Worm (Caenorhabditis elegans): ENCODE measurements around the gene Y66D12A.11.

Gene Y66D12A.11

DNA sequence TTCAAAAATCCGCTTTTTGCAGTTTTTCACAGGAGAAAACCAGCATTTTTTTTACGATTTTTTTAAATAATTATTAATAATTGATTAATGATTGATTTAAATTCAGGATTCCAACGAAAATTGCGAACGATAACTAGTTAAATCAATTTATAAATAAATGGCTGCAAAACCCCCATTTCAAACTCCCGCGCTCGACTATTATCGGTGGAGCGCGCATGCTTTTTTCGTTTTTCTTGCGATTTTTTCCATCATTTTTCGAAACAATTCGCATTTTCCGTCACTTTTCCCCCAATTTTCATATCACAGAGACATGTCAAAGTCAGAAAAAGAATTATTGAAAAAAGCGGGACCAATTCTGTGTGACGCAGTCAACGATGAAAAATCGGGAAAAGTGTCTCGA, 2.3 kb downstream of the Y66D12A.11 start, which contains the start of gene Y66D12A.10 (continued):
- TF ChIP-seq ceh-82 (tag; optimal IDR thresholded peaks at IDR 0.05) (peak in 1 of 3 experiments; percentile 56), lsy-2 (tag; optimal IDR thresholded peaks at IDR 0.05) (peak; percentile 48 to 77), lin-13 (GFP tag; optimal IDR thresholded peaks at IDR 0.05) (peak; percentile 32), ceh-63 (GFP tag; optimal IDR thresholded peaks at IDR 0.05) (no peak), rnt-1 (tag; optimal IDR thresholded peaks at IDR 0.05) (no peak), snu-23 (GFP tag; optimal IDR thresholded peaks at IDR 0.05) (peak; percentile 43), hlh-17 (GFP tag; optimal IDR thresholded peaks at IDR 0.05; ENCODE audit: borderline replicate concordance) (no peak), alr-1 (tag; optimal IDR thresholded peaks at IDR 0.05; ENCODE audit: borderline replicate concordance) (no peak), unc-86 (tag; optimal IDR thresholded peaks at IDR 0.05) (peak; percentile 13), dsc-1 (tag; optimal IDR thresholded peaks at IDR 0.05) (no peak), nhr-77 (tag; optimal IDR thresholded peaks at IDR 0.05) (peak; percentile 33)

- no peak for TF ChIP-seq lir-3 (tag; optimal IDR thresholded peaks at IDR 0.05; ENCODE audit: poor library complexity)
- no peak for TF ChIP-seq ets-5 (GFP tag; IDR thresholded peaks at IDR 0.05)
- no peak for TF ChIP-seq hpl-2 (GFP tag; optimal IDR thresholded peaks at IDR 0.05)
- no peak for TF ChIP-seq efl-1 (optimal IDR thresholded peaks at IDR 0.05)
- peak in 1 of 2 experiments; percentile 78 for TF ChIP-seq efl-1 (GFP tag; optimal IDR thresholded peaks at IDR 0.05 in 1 of 2)
- no peak for TF ChIP-seq hlh-17 (GFP tag; optimal IDR thresholded peaks at IDR 0.05; ENCODE audit: borderline replicate concordance)
- TF ChIP-seq fos-1 (tag; optimal IDR thresholded peaks at IDR 0.05): no peak
- TF ChIP-seq nhr-11 (tag; optimal IDR thresholded peaks at IDR 0.05): no peak
- TF ChIP-seq sptf-1 (tag; optimal IDR thresholded peaks at IDR 0.05): no peak
Observed at ce11 chrIII:11567837-11568236, 4.6 kb downstream of the Y66D12A.11 start, which contains the start of gene psme-3. Gene psme-3 (plus strand): TSS chrIII:11568137.

DNA sequence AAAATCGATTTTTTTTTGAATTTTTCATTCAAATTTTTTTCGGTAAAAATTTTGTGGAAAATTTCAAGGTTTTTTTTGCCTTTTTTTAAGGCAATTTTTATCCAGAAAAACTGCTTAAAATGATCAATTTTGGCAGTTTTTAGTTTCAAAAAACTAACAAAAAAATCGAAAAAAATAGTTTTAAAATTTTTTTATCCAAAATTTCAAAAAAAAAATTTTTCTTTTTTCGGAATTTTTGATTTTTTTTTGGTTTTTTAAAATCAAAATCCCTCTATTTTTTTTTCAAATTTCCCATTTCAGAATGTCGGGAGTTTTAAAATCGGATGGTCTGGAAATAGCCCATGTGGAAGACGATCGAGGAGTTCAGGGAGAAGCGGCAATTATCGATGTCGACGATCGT, 10.7 kb downstream of the Y66D12A.11 start, which contains the start of gene Y66D12A.8:
TSS of gene Y66D12A.8 (plus strand) at position 301 of the 400 bp plus-strand sequence.
- TF ChIP-seq skn-1 (tag; optimal IDR thresholded peaks at IDR 0.05) (no peak), efl-3 (GFP tag; optimal IDR thresholded peaks at IDR 0.05) (no peak), grh-1 (GFP tag; IDR thresholded peaks at IDR 0.05) (no peak), ceh-88 (GFP tag; IDR thresholded peaks at IDR 0.05) (no peak), nhr-47 (tag; optimal IDR thresholded peaks at IDR 0.05) (no peak), nhr-28 (tag; optimal IDR thresholded peaks at IDR 0.05) (no peak)

DNA sequence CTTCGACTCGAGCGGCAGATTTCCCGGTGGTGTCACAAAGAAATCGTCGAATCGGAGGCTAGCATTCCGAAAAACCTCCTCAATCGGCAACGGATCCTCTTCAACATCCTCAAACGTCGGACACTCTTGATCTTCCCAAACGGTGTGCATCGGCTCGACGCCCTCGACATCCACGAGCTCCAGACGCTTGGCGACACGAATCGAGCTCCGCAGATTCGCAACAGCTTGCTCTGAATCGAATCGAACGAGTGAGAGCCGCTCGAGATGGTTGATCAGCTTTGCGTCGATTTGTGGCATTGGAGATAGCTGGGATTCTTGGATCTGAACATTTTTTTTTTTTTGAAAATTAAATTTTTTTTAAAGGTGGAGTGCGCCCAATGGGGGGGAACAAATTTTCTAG, 16.1 kb downstream of the Y66D12A.11 start:
- TF ChIP-seq unc-130 (tag; optimal IDR thresholded peaks at IDR 0.05) (no peak), nhr-85 (tag) (peak; percentile 56), mab-9 (GFP tag; IDR thresholded peaks at IDR 0.05) (0 out of 2 replicates have a peak, but pooled peaks have one; percentile 23)

ce11 chrIII:11580428-11580885, 17.2 kb downstream of the Y66D12A.11 start, which contains the start of gene Y66D12A.7:
Gene Y66D12A.7 (minus strand): TSS chrIII:11580478.
- no peak for TF ChIP-seq hlh-4 (tag; optimal IDR thresholded peaks at IDR 0.05)
- TF ChIP-seq fkh-10 (GFP tag; optimal IDR thresholded peaks at IDR 0.05): no peak
- TF ChIP-seq nhr-90 (tag; optimal IDR thresholded peaks at IDR 0.05; ENCODE audit: poor library complexity): no peak
- TF ChIP-seq unc-30 (tag; optimal IDR thresholded peaks at IDR 0.05): no peak
- TF ChIP-seq mep-1 (tag; optimal IDR thresholded peaks at IDR 0.05): peak; percentile 47
- TF ChIP-seq efl-1 (optimal IDR thresholded peaks at IDR 0.05): peak; percentile 60 to 91
- peak; percentile 89 to 99 for TF ChIP-seq efl-1 (GFP tag; optimal IDR thresholded peaks at IDR 0.05 in 1 of 2)
- no peak for TF ChIP-seq egl-27 (tag; optimal IDR thresholded peaks at IDR 0.05)
- no peak for TF ChIP-seq jun-1 (tag; optimal IDR thresholded peaks at IDR 0.05)
- no peak for TF ChIP-seq mef-2 (tag; optimal IDR thresholded peaks at IDR 0.05)
- TF ChIP-seq nhr-20 (tag; optimal IDR thresholded peaks at IDR 0.05): no peak
- no peak for TF ChIP-seq unc-98 (GFP tag; IDR thresholded peaks at IDR 0.05)
- no peak for TF ChIP-seq snpc-4 (tag; optimal IDR thresholded peaks at IDR 0.05)
- peak; percentile 81 to 90 (median 86) for TF ChIP-seq dpl-1 (GFP tag; optimal IDR thresholded peaks at IDR 0.05)
- TF ChIP-seq hlh-17 (GFP tag; optimal IDR thresholded peaks at IDR 0.05; ENCODE audit: borderline replicate concordance): no peak
- no peak for TF ChIP-seq sup-37 (GFP tag; optimal IDR thresholded peaks at IDR 0.05)
- peak; percentile 31 for TF ChIP-seq nhr-47 (tag; optimal IDR thresholded peaks at IDR 0.05)
- no peak for TF ChIP-seq hpl-2 (GFP tag; optimal IDR thresholded peaks at IDR 0.05)
- TF ChIP-seq pax-3 (tag; optimal IDR thresholded peaks at IDR 0.05): no peak
- peak; percentile 15 for TF ChIP-seq lin-13 (GFP tag; optimal IDR thresholded peaks at IDR 0.05)
- peak; percentile 86 to 94 for TF ChIP-seq lin-35 (GFP tag; optimal IDR thresholded peaks at IDR 0.05)
- TF ChIP-seq vab-15 (tag; optimal IDR thresholded peaks at IDR 0.05): no peak
- no peak for TF ChIP-seq unc-62 (GFP tag; optimal IDR thresholded peaks at IDR 0.05)
- no peak for TF ChIP-seq ets-5 (GFP tag; IDR thresholded peaks at IDR 0.05)
- TF ChIP-seq skn-1 (tag; optimal IDR thresholded peaks at IDR 0.05): peak; percentile 30

Data from whole organism, L1 larva.